Fruit fly (Drosophila melanogaster): ENCODE measurements around the gene CG34299.
A peak's percentile ranks its signal among the peaks of the same experiment; 100 is the strongest.

CG34299 gene

DNA sequence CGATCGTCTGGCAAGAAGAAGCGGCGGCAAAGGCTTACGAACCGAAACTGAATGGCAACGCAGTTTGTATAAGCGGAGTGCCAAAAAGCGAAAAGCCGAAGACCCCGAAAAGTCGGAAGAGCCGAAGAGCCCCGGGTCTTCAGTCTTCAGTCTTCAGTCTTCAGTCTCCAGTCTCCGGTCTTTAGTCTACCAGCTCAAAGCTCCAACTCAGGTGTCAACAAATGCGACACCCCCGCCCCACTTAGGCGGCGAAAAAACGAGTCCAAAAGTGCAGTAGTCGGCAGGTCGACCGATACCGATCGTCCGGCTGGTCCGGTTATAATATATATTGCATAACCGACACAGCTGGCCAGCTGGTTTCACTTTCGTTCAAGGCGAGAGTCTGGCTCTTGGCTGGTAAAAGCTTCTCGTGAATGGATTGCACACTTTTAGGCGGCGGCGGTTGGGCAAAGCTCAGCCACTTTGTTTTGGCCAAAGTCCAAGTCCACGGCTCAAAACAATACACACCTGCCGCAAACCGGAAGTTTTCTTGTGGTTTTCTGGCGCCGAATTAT is 6.0 kb upstream of the CG34299 start, which contains the start of gene CG9737 (continued):
- TF ChIP-seq luna (GFP tag; optimal IDR thresholded peaks at IDR 0.05) (no peak), Dp (GFP tag; optimal IDR thresholded peaks at IDR 0.05) (no peak), chn (GFP tag; optimal IDR thresholded peaks at IDR 0.05) (no peak), BtbVII (GFP tag; optimal IDR thresholded peaks at IDR 0.05) (no peak), mld (GFP tag; IDR thresholded peaks at IDR 0.05; ENCODE audit: partially characterized antibody) (no peak), CG13775 (GFP tag; optimal IDR thresholded peaks at IDR 0.05) (no peak), dmrt99B (tag; optimal IDR thresholded peaks at IDR 0.05) (no peak), Dfd (GFP tag; optimal IDR thresholded peaks at IDR 0.05) (no peak), Hr51 (GFP tag; optimal IDR thresholded peaks at IDR 0.05) (no peak), CG6272 (GFP tag; IDR thresholded peaks at IDR 0.05) (no peak), bsh (GFP tag; optimal IDR thresholded peaks at IDR 0.05) (peak; percentile 24 to 73), GATAe (GFP tag; conservative IDR thresholded peaks at IDR 0.05) (no peak), NfI (GFP tag; optimal IDR thresholded peaks at IDR 0.05) (no peak), oc (tag; optimal IDR thresholded peaks at IDR 0.05) (peak; percentile 16), Med (GFP tag) (peak; percentile 25), CG2889 (GFP tag; IDR thresholded peaks at IDR 0.05) (no peak), ash1 (GFP tag; optimal IDR thresholded peaks at IDR 0.05) (no peak), peb (GFP tag; IDR thresholded peaks at IDR 0.05) (no peak), CG14710 (tag; optimal IDR thresholded peaks at IDR 0.05) (no peak), CG6689 (GFP tag; IDR thresholded peaks at IDR 0.05) (no peak), CG11723 (GFP tag; optimal IDR thresholded peaks at IDR 0.05) (no peak), MTF-1 (GFP tag; optimal IDR thresholded peaks at IDR 0.05; ENCODE audit: borderline replicate concordance) (no peak), abd-A (tag; optimal IDR thresholded peaks at IDR 0.05) (peak; percentile 38), mirr (GFP tag; optimal IDR thresholded peaks at IDR 0.05) (peak; percentile 11), Xbp1 (GFP tag; optimal IDR thresholded peaks at IDR 0.05) (no peak), dimm (GFP tag; IDR thresholded peaks at IDR 0.05) (no peak), lola (GFP tag; optimal IDR thresholded peaks at IDR 0.05) (no peak), h (optimal IDR thresholded peaks at IDR 0.05) (no peak), CG10431 (GFP tag; optimal IDR thresholded peaks at IDR 0.05) (peak; percentile 59), Blimp-1 (GFP tag; optimal IDR thresholded peaks at IDR 0.05) (peak; percentile 100), org-1 (GFP tag; optimal IDR thresholded peaks at IDR 0.05) (no peak), Stat92E (GFP tag; optimal IDR thresholded peaks at IDR 0.05) (no peak), CG8478 (optimal IDR thresholded peaks at IDR 0.05) (no peak), CG6791 (GFP tag; IDR thresholded peaks at IDR 0.05; ENCODE audit: partially characterized antibody) (no peak), crp (GFP tag; optimal IDR thresholded peaks at IDR 0.05) (peak in 1 of 2 experiments; percentile 58), sens (GFP tag) (no peak), ken (GFP tag; IDR thresholded peaks at IDR 0.05) (no peak), CG6254 (GFP tag; optimal IDR thresholded peaks at IDR 0.05) (peak; percentile 65), gro (GFP tag; optimal IDR thresholded peaks at IDR 0.05) (no peak), Poxn (GFP tag; IDR thresholded peaks at IDR 0.05) (no peak), CG18619 (GFP tag; optimal IDR thresholded peaks at IDR 0.05) (no peak), CG4730 (GFP tag; IDR thresholded peaks at IDR 0.05) (no peak), psq (GFP tag; optimal IDR thresholded peaks at IDR 0.05) (no peak), row (GFP tag; IDR thresholded peaks at IDR 0.05) (no peak), ro (GFP tag; IDR thresholded peaks at IDR 0.05) (no peak), CG10462 (GFP tag; optimal IDR thresholded peaks at IDR 0.05) (no peak), Dip3 (GFP tag; optimal IDR thresholded peaks at IDR 0.05) (no peak), pum (GFP tag; optimal IDR thresholded peaks at IDR 0.05) (no peak), CTCF (GFP tag; optimal IDR thresholded peaks at IDR 0.05) (peak; percentile 48), Deaf1 (tag; optimal IDR thresholded peaks at IDR 0.05) (peak; percentile 92), CG31365 (tag; optimal IDR thresholded peaks at IDR 0.05) (no peak)

All from whole organism, embryonic.